Worm (Caenorhabditis elegans) whole organism, mixed stage, embryonic: ENCODE results near the gene T22C8.6.

Experiments
- M03D4.4 ChIP-seq: sonication (generic microtip); optimal IDR thresholded peaks from 2 replicates; lab custom pipeline; 2017; ENCODE audit warnings: mild to moderate bottlenecking, missing genetic modification characterization, missing compliant biosample characterization
- bed-3 ChIP-seq: fragments of 200-800 bp; sonication (Bioruptor generic); optimal IDR thresholded peaks from 3 replicates; lab custom pipeline; 2018; ENCODE audit warnings: mild to moderate bottlenecking, missing genetic modification characterization, moderate library complexity, missing compliant biosample characterization
- blmp-1 ChIP-seq: fragments of 150-350 bp; optimal IDR thresholded peaks from 2 replicates; lab custom pipeline; 2014; ENCODE audit warnings: missing biosample characterization, missing genetic modification characterization
- ceh-43 ChIP-seq: fragments of 200-800 bp; sonication (Bioruptor generic); optimal IDR thresholded peaks from 2 replicates; lab custom pipeline; 2018; ENCODE audit warnings: mild to moderate bottlenecking, missing genetic modification characterization, moderate library complexity, missing compliant biosample characterization
- ceh-83 ChIP-seq: fragments of 200-800 bp; sonication (Bioruptor generic); optimal IDR thresholded peaks from 2 replicates; lab custom pipeline; 2018; ENCODE audit warnings: mild to moderate bottlenecking, missing genetic modification characterization, missing compliant biosample characterization
- ces-1 ChIP-seq: fragments of 150-350 bp; optimal IDR thresholded peaks from 2 replicates; lab custom pipeline; 2014; ENCODE audit warnings: missing biosample characterization, missing genetic modification reagents, missing genetic modification characterization
- cnd-1 ChIP-seq: fragments of 200-800 bp; sonication (Bioruptor generic); optimal IDR thresholded peaks from 2 replicates; lab custom pipeline; 2018; ENCODE audit warnings: mild to moderate bottlenecking, missing genetic modification characterization, missing compliant biosample characterization
- drap-1 ChIP-seq: fragments of 200-800 bp; sonication (Bioruptor generic); optimal IDR thresholded peaks from 3 replicates; lab custom pipeline; 2018; ENCODE audit warnings: mild to moderate bottlenecking, missing genetic modification characterization, missing compliant biosample characterization
- elt-1 ChIP-seq: sonication (generic microtip); optimal IDR thresholded peaks from 2 replicates; lab custom pipeline; 2017; ENCODE audit warnings: missing genetic modification characterization, mild to moderate bottlenecking, missing compliant biosample characterization, antibody characterized with exemption, moderate library complexity, borderline replicate concordance; ENCODE audit not compliant: insufficient read depth
- elt-3 ChIP-seq: fragments of 150-350 bp; optimal IDR thresholded peaks from 2 replicates; lab custom pipeline; 2014; ENCODE audit warnings: missing biosample characterization, missing genetic modification characterization
- flh-1 ChIP-seq: fragments of 200-800 bp; sonication (Bioruptor generic); optimal IDR thresholded peaks from 2 replicates; lab custom pipeline; 2018; ENCODE audit warnings: mild to moderate bottlenecking, missing genetic modification characterization, moderate library complexity, missing compliant biosample characterization
- ham-2 ChIP-seq: fragments of 200-800 bp; sonication (Bioruptor generic); optimal IDR thresholded peaks from 2 replicates; lab custom pipeline; 2018; ENCODE audit warnings: mild to moderate bottlenecking, missing genetic modification characterization, missing compliant biosample characterization
- hlh-1 ChIP-seq: fragments of 150-350 bp; optimal IDR thresholded peaks from 2 replicates; lab custom pipeline; 2014; ENCODE audit warnings: missing biosample characterization, missing genetic modification reagents, missing genetic modification characterization
- lin-13 ChIP-seq: fragments of 150-350 bp; optimal IDR thresholded peaks from 2 replicates; lab custom pipeline; 2014; ENCODE audit warnings: missing biosample characterization, missing genetic modification characterization
- lin-32 ChIP-seq: fragments of 200-800 bp; sonication (Bioruptor generic); optimal IDR thresholded peaks from 2 replicates; lab custom pipeline; 2018; ENCODE audit warnings: mild to moderate bottlenecking, missing genetic modification characterization, missing compliant biosample characterization
- lsy-2 ChIP-seq: fragments of 150-350 bp; optimal IDR thresholded peaks from 2 replicates; lab custom pipeline; 2014; ENCODE audit warnings: missing biosample characterization, missing genetic modification characterization
- mab-5 ChIP-seq: fragments of 150-350 bp; optimal IDR thresholded peaks from 2 replicates; lab custom pipeline; 2014; ENCODE audit warnings: missing biosample characterization, missing genetic modification characterization
- mep-1 ChIP-seq: fragments of 150-350 bp; optimal IDR thresholded peaks from 2 replicates; lab custom pipeline; 2017; ENCODE audit warnings: missing biosample characterization, missing genetic modification reagents, missing genetic modification characterization, inconsistent platforms
- mls-2 ChIP-seq: sonication (generic microtip); optimal IDR thresholded peaks from 2 replicates; lab custom pipeline; 2016; ENCODE audit warnings: mild to moderate bottlenecking, missing genetic modification characterization, moderate library complexity, missing compliant biosample characterization
- nhr-12 ChIP-seq: fragments of 150-350 bp; optimal IDR thresholded peaks from 2 replicates; lab custom pipeline; 2014; ENCODE audit warnings: missing biosample characterization, missing genetic modification characterization
- nhr-237 ChIP-seq: fragments of 150-350 bp; optimal IDR thresholded peaks from 2 replicates; lab custom pipeline; 2014; ENCODE audit warnings: missing biosample characterization, missing genetic modification characterization
- nhr-28 ChIP-seq: fragments of 150-350 bp; optimal IDR thresholded peaks from 2 replicates; lab custom pipeline; 2014; ENCODE audit warnings: missing biosample characterization, missing genetic modification characterization
- nhr-76 ChIP-seq: sonication (generic microtip); optimal IDR thresholded peaks from 2 replicates; lab custom pipeline; 2017; ENCODE audit warnings: missing biosample characterization, missing genetic modification characterization
- pha-4 ChIP-seq: fragments of 150-350 bp; optimal IDR thresholded peaks from 2 replicates; lab custom pipeline; 2018; ENCODE audit warnings: missing biosample characterization, missing genetic modification reagents, missing genetic modification characterization
- sem-2 ChIP-seq: fragments of 200-800 bp; sonication (Bioruptor generic); optimal IDR thresholded peaks from 2 replicates; lab custom pipeline; 2018; ENCODE audit warnings: mild to moderate bottlenecking, missing genetic modification characterization, missing compliant biosample characterization
- snpc-4 ChIP-seq: fragments of 150-350 bp; optimal IDR thresholded peaks from 2 replicates; lab custom pipeline; 2014; ENCODE audit warnings: missing biosample characterization, missing genetic modification characterization
- tbx-8 ChIP-seq: fragments of 200-800 bp; sonication (Bioruptor generic); optimal IDR thresholded peaks from 2 replicates; lab custom pipeline; 2018; ENCODE audit warnings: mild to moderate bottlenecking, missing genetic modification characterization, moderate library complexity, missing compliant biosample characterization
- unc-120 ChIP-seq: sonication (generic microtip); optimal IDR thresholded peaks from 2 replicates; lab custom pipeline; 2017; ENCODE audit warnings: missing genetic modification characterization, missing compliant biosample characterization; ENCODE audit not compliant: poor library complexity, severe bottlenecking
- unc-62 ChIP-seq: fragments of 150-350 bp; optimal IDR thresholded peaks from 2 replicates; lab custom pipeline; 2014; ENCODE audit warnings: missing biosample characterization, missing genetic modification reagents, missing genetic modification characterization
- zip-8 ChIP-seq: fragments of 150-350 bp; optimal IDR thresholded peaks from 2 replicates; lab custom pipeline; 2014; ENCODE audit warnings: missing biosample characterization, missing genetic modification characterization

Gene T22C8.6

DNA sequence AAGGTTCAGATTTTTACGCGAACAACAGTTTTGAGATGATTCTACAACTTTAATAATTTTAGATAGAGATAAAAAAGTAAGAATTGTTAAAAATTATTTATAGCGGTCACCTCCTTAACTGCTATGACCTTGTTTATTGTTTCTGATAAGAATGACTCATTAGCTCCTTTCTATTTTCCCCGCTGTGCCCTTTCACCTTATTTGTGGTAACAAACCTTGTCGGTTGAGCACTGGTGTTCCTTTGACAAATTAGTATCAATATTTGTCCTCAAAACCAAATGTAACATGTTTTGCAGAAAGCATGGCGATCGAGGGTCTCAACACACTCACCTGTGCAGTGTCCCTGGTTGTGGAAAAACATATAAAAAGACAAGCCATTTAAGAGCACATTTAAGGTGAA, 3.5 kb downstream of the T22C8.6 start:
- TF ChIP-seq lin-32 (GFP tag; lab: Kevin White, UChicago), result no peak

DNA sequence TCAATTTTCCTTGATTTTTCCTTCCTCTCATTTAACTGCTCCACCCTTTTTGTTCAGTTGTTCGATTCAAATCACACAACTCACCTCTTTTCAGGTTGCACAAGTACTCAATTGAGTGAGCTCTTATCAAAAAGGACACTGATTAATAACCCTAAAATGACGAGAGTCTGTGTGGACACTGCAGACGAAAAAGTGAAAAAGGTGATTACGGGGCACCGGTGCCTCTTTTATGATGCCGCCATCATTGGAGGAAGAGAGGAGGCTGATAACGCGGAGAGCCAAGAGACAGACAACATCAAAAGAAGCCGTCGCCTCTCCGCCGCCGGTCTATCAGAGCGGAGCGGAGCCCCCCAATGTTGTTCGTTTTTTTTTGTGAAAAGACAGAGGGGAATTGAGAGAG, 4.9 kb downstream of the T22C8.6 start, which contains the start of gene sptf-2:
Gene sptf-2, plus strand, starts transcription at position 297 of the 400 bp plus-strand sequence.
- TF ChIP-seq tbx-8, result no peak
- TF ChIP-seq hlh-1 (tag; lab: Kevin White, UChicago), result no peak
- no peak for TF ChIP-seq ceh-43
- no peak for TF ChIP-seq nhr-76 (tag; lab: Kevin White, UChicago)
- no peak for TF ChIP-seq ham-2
- TF ChIP-seq ceh-83 (GFP tag; lab: Kevin White, UChicago), result no peak
- TF ChIP-seq elt-3 (tag; lab: Kevin White, UChicago), result no peak
- TF ChIP-seq drap-1 (GFP tag; lab: Kevin White, UChicago), result no peak
- no peak for TF ChIP-seq unc-62 (GFP tag; lab: Kevin White, UChicago)
- no peak for TF ChIP-seq zip-8 (tag; lab: Kevin White, UChicago)
- no peak for TF ChIP-seq sem-2
- no peak for TF ChIP-seq blmp-1 (tag; lab: Kevin White, UChicago)
- no peak for TF ChIP-seq flh-1 (GFP tag; lab: Kevin White, UChicago)
- no peak for TF ChIP-seq nhr-12 (tag; lab: Kevin White, UChicago)
- TF ChIP-seq mep-1 (tag; lab: Kevin White, UChicago), result no peak
- no peak for TF ChIP-seq mab-5 (tag; lab: Kevin White, UChicago)
- TF ChIP-seq snpc-4 (tag; lab: Kevin White, UChicago), result no peak
- no peak for TF ChIP-seq lin-13 (tag; lab: Kevin White, UChicago)
- no peak for TF ChIP-seq lsy-2 (tag; lab: Kevin White, UChicago)

DNA sequence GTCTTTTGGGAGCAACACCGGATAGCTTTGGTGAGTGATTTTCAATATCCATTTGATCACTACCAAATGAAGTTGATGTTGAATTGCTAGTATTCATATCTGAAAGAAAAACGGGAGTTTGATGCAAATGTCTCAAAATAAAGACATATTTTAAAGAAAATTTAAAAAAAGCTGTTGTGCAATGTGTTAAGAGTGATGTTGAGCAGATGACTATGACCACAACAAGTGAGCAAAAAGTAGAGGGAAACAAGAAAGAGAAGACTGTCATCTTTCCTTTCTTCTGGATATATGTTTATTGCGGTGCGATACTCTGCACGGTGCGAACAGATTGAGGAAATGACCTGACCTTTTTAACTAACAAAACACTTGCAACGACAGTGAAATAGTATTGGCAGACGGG, 6.7 kb downstream of the T22C8.6 start, which contains the start of gene T22C8.4:
Gene T22C8.4, minus strand, starts transcription at position 101 of the 400 bp plus-strand sequence.
- no peak for TF ChIP-seq snpc-4 (tag; lab: Kevin White, UChicago)
- TF ChIP-seq unc-62 (GFP tag; lab: Kevin White, UChicago), result no peak
- TF ChIP-seq unc-120 (tag; lab: Kevin White, UChicago), result no peak
- no peak for TF ChIP-seq nhr-12 (tag; lab: Kevin White, UChicago)
- TF ChIP-seq cnd-1 (tag; lab: Kevin White, UChicago), result no peak
- TF ChIP-seq mab-5 (tag; lab: Kevin White, UChicago), result no peak
- no peak for TF ChIP-seq mep-1 (tag; lab: Kevin White, UChicago)
- no peak for TF ChIP-seq lin-32 (GFP tag; lab: Kevin White, UChicago)
- TF ChIP-seq ceh-83 (GFP tag; lab: Kevin White, UChicago), result no peak
- no peak for TF ChIP-seq flh-1 (GFP tag; lab: Kevin White, UChicago)
- no peak for TF ChIP-seq M03D4.4 (tag; lab: Kevin White, UChicago)
- TF ChIP-seq mls-2 (tag; lab: Kevin White, UChicago), result no peak
- TF ChIP-seq nhr-76 (tag; lab: Kevin White, UChicago), result no peak
- no peak for TF ChIP-seq elt-3 (tag; lab: Kevin White, UChicago)
- no peak for TF ChIP-seq ces-1 (GFP tag; lab: Kevin White, UChicago)
- no peak for TF ChIP-seq blmp-1 (tag; lab: Kevin White, UChicago)
- no peak for TF ChIP-seq pha-4 (tag; lab: Kevin White, UChicago)
- no peak for TF ChIP-seq nhr-237 (tag; lab: Kevin White, UChicago)
- no peak for TF ChIP-seq ceh-43
- TF ChIP-seq lsy-2 (tag; lab: Kevin White, UChicago), result no peak

- no peak for TF ChIP-seq pha-4 (tag; lab: Kevin White, UChicago)
- TF ChIP-seq sem-2, result no peak
- no peak for TF ChIP-seq mep-1 (tag; lab: Kevin White, UChicago)
- no peak for TF ChIP-seq M03D4.4 (tag; lab: Kevin White, UChicago)
- TF ChIP-seq bed-3 (GFP tag; lab: Kevin White, UChicago), result no peak
- no peak for TF ChIP-seq ceh-83 (GFP tag; lab: Kevin White, UChicago)
- no peak for TF ChIP-seq elt-3 (tag; lab: Kevin White, UChicago)
- no peak for TF ChIP-seq nhr-28 (tag; lab: Kevin White, UChicago)
- TF ChIP-seq blmp-1 (tag; lab: Kevin White, UChicago), result no peak
- TF ChIP-seq hlh-1 (tag; lab: Kevin White, UChicago), result no peak
- TF ChIP-seq unc-62 (GFP tag; lab: Kevin White, UChicago), result no peak
Measured at ce11 chrII:8621883-8622282, 8.2 kb downstream of the T22C8.6 start, which contains the start of gene T22C8.3. Gene T22C8.3, minus strand, starts transcription at chrII:8621983.

DNA sequence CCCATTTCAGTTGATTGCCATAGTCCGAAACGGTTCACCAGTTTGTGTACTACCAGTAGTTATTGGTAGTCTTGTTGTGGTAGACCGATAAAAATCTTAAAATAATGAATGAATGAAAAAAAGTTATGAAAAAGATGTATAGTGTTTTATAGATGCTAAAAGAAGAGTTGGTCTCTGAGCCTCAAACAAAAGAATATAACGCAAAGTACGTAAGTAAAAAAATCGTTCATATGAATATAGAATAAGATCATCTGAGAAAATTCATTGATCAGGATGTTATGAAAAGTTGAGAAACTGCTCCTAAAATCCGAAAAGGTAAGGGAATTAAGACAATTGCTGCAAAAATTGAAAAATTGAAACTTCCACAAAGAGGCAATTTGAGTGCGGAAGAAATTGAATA, 12.6 kb downstream of the T22C8.6 start, which contains the start of gene chhy-1:
Gene chhy-1, minus strand, starts transcription at position 101 of the 400 bp plus-strand sequence.
- TF ChIP-seq bed-3 (GFP tag; lab: Kevin White, UChicago) (no peak), mep-1 (tag; lab: Kevin White, UChicago) (no peak), tbx-8 (no peak), lin-32 (GFP tag; lab: Kevin White, UChicago) (no peak), nhr-76 (tag; lab: Kevin White, UChicago) (no peak), ces-1 (GFP tag; lab: Kevin White, UChicago) (no peak), nhr-12 (tag; lab: Kevin White, UChicago) (no peak), elt-1 (tag; lab: Kevin White, UChicago) (no peak)
